Worm (Caenorhabditis elegans) whole organism, young adult: Measurements from ENCODE around the gene D2023.3.

Experiments used
- B0035.1 ChIP-seq: sonication (generic microtip); optimal IDR thresholded peaks from 2 replicates; lab custom pipeline; 2016; ENCODE audit warnings: missing genetic modification characterization, mild to moderate bottlenecking, missing compliant biosample characterization, missing genotype, missing genetic modification reagents
- D2030.7 ChIP-seq: fragments of 200-800 bp; sonication (Bioruptor generic); IDR thresholded peaks from 2 replicates; pipeline ENCODE4 v1.3.6; 2022; ENCODE audit warnings: missing genetic modification reagents, missing genetic modification characterization, missing compliant biosample characterization
- F23B12.7 ChIP-seq: sonication (generic microtip); optimal IDR thresholded peaks from 2 replicates; lab custom pipeline; 2017; ENCODE audit warnings: missing genetic modification characterization, mild to moderate bottlenecking, missing compliant biosample characterization, antibody characterized with exemption, moderate library complexity; ENCODE audit not compliant: insufficient read depth
- F49E8.2 ChIP-seq: sonication (generic microtip); optimal IDR thresholded peaks from 3 replicates; lab custom pipeline; 2017; ENCODE audit warnings: missing genetic modification characterization, mild to moderate bottlenecking, missing compliant biosample characterization, antibody characterized with exemption, moderate library complexity; ENCODE audit not compliant: insufficient read depth
- F52B5.7 ChIP-seq: sonication (generic microtip); optimal IDR thresholded peaks from 2 replicates; lab custom pipeline; 2016; ENCODE audit warnings: mild to moderate bottlenecking, missing genetic modification characterization, missing compliant biosample characterization
- F57A8.1 ChIP-seq: fragments of 200-800 bp; sonication (Bioruptor generic); optimal IDR thresholded peaks from 2 replicates; lab custom pipeline; 2018; ENCODE audit warnings: mild to moderate bottlenecking, missing genetic modification characterization, moderate library complexity, missing compliant biosample characterization
- T07F8.4 ChIP-seq: sonication (generic microtip); optimal IDR thresholded peaks from 2 replicates; lab custom pipeline; 2016; ENCODE audit warnings: mild to moderate bottlenecking, missing genetic modification characterization, moderate library complexity, missing compliant biosample characterization
- Y53F4B.3 ChIP-seq: fragments of 200-800 bp; sonication (Bioruptor generic); IDR thresholded peaks from 2 replicates; pipeline ENCODE4 v1.3.6; 2022; ENCODE audit warnings: missing genetic modification reagents, missing genetic modification characterization, missing compliant biosample characterization
- Y53G8AR.9 ChIP-seq: fragments of 200-800 bp; sonication (Bioruptor generic); conservative IDR thresholded peaks from 2 replicates; pipeline ENCODE4 v1.3.6; 2022; ENCODE audit warnings: missing genetic modification reagents, missing genetic modification characterization, missing compliant biosample characterization
- Y67H2A.10 ChIP-seq: fragments of 200-800 bp; sonication (Bioruptor generic); conservative IDR thresholded peaks from 2 replicates; pipeline ENCODE4 v1.3.6; 2022; ENCODE audit warnings: missing genetic modification reagents, missing genetic modification characterization, missing compliant biosample characterization
- Y79H2A.3 ChIP-seq: fragments of 200-800 bp; sonication (Bioruptor generic); conservative IDR thresholded peaks from 2 replicates; pipeline ENCODE4 v1.3.6; 2022; ENCODE audit warnings: missing genetic modification reagents, missing genetic modification characterization, missing compliant biosample characterization
- ZK185.1 ChIP-seq: sonication (generic microtip); optimal IDR thresholded peaks from 2 replicates; lab custom pipeline; 2016; ENCODE audit warnings: mild to moderate bottlenecking, missing genetic modification characterization, missing compliant biosample characterization; ENCODE audit not compliant: poor library complexity, severe bottlenecking
- ama-1 ChIP-seq, 3 experiments: fragments of 150-350 bp in 1 of 3; sonication (generic microtip) in 2 of 3; optimal IDR thresholded peaks; 2 replicates each; lab custom pipeline; 2014 to 2018; ENCODE audit warnings: missing biosample characterization in 2 of 3, missing genetic modification characterization in 2 of 3, missing genetic modification reagents in 2 of 3
- aptf-2 ChIP-seq: fragments of 200-800 bp; sonication (Bioruptor generic); conservative IDR thresholded peaks from 2 replicates; pipeline ENCODE4 v1.3.6; 2022; ENCODE audit warnings: missing genetic modification reagents, missing genetic modification characterization, missing compliant biosample characterization
- aptf-3 ChIP-seq: fragments of 200-800 bp; sonication (Bioruptor generic); IDR thresholded peaks from 2 replicates; pipeline ENCODE4 v1.3.6; 2022; ENCODE audit warnings: missing genetic modification characterization, missing compliant biosample characterization
- atf-7 ChIP-seq: sonication (generic microtip); optimal IDR thresholded peaks from 2 replicates; lab custom pipeline; 2017; ENCODE audit warnings: mild to moderate bottlenecking, missing genetic modification characterization, missing compliant biosample characterization
- athp-1 ChIP-seq: sonication (generic microtip); optimal IDR thresholded peaks from 2 replicates; lab custom pipeline; 2017; ENCODE audit warnings: mild to moderate bottlenecking, missing genetic modification characterization, missing compliant biosample characterization
- attf-5 ChIP-seq: fragments of 200-800 bp; sonication (Bioruptor generic); optimal IDR thresholded peaks from 2 replicates; lab custom pipeline; 2018; ENCODE audit warnings: mild to moderate bottlenecking, missing genetic modification characterization, missing compliant biosample characterization
- attf-6 ChIP-seq: fragments of 200-800 bp; sonication (Bioruptor generic); IDR thresholded peaks from 2 replicates; pipeline ENCODE4 v1.3.6; 2022; ENCODE audit warnings: missing genetic modification reagents, missing genetic modification characterization, missing compliant biosample characterization
- bed-1 ChIP-seq: fragments of 200-800 bp; sonication (Bioruptor generic); IDR thresholded peaks from 2 replicates; pipeline ENCODE4 v1.3.6; 2022; ENCODE audit warnings: missing genetic modification reagents, missing genetic modification characterization, missing compliant biosample characterization
- ceh-40 ChIP-seq: fragments of 200-800 bp; sonication (Bioruptor generic); IDR thresholded peaks from 2 replicates; pipeline ENCODE4 v1.3.6; 2022; ENCODE audit warnings: missing genetic modification characterization, missing compliant biosample characterization
- ceh-58 ChIP-seq: fragments of 200-800 bp; sonication (Bioruptor generic); IDR thresholded peaks from 2 replicates; pipeline ENCODE4 v1.3.6; 2022; ENCODE audit warnings: missing genetic modification characterization, missing compliant biosample characterization
- die-1 ChIP-seq: sonication (generic microtip); optimal IDR thresholded peaks from 2 replicates; lab custom pipeline; 2016; ENCODE audit warnings: missing genotype, mild to moderate bottlenecking, missing genetic modification characterization, missing compliant biosample characterization
- dox-1 ChIP-seq: fragments of 200-800 bp; sonication (Bioruptor generic); IDR thresholded peaks from 2 replicates; pipeline ENCODE4 v1.3.6; 2022; ENCODE audit warnings: missing genetic modification reagents, missing genetic modification characterization, missing compliant biosample characterization
- efl-1 ChIP-seq: fragments of 150-350 bp; optimal IDR thresholded peaks from 2 replicates; lab custom pipeline; 2014; ENCODE audit warnings: missing biosample characterization, missing genetic modification reagents, missing genetic modification characterization
- ets-4 ChIP-seq: fragments of 200-800 bp; sonication (Bioruptor generic); optimal IDR thresholded peaks from 2 replicates; lab custom pipeline; 2018; ENCODE audit warnings: mild to moderate bottlenecking, missing genetic modification characterization, missing compliant biosample characterization
- fkh-3 ChIP-seq: sonication (generic microtip); optimal IDR thresholded peaks from 2 replicates; lab custom pipeline; 2016; ENCODE audit warnings: mild to moderate bottlenecking, missing genetic modification characterization, missing compliant biosample characterization
- hlh-12 ChIP-seq: sonication (generic microtip); optimal IDR thresholded peaks from 2 replicates; lab custom pipeline; 2016; ENCODE audit warnings: missing genetic modification characterization, missing compliant biosample characterization
- hmg-20 ChIP-seq: fragments of 200-800 bp; sonication (Bioruptor generic); IDR thresholded peaks from 2 replicates; pipeline ENCODE4 v1.3.6; 2022; ENCODE audit warnings: missing genetic modification reagents, missing genetic modification characterization, missing compliant biosample characterization
- hsf-1 ChIP-seq: fragments of 200-800 bp; sonication (Bioruptor generic); IDR thresholded peaks from 2 replicates; pipeline ENCODE4 v1.3.6; 2022; ENCODE audit warnings: missing genetic modification reagents, missing genetic modification characterization, missing compliant biosample characterization
- let-607 ChIP-seq, 2 experiments: fragments of 200-800 bp in 1 of 2; sonication (Bioruptor generic) in 1 of 2; sonication (generic microtip) in 1 of 2; optimal IDR thresholded peaks; 2 replicates each; lab custom pipeline; 2016 to 2018; ENCODE audit warnings: mild to moderate bottlenecking in 2 of 2, missing compliant biosample characterization in 2 of 2, missing genetic modification characterization in 2 of 2, moderate library complexity in 2 of 2, missing genotype in 1 of 2
- lin-26 ChIP-seq: fragments of 200-800 bp; sonication (Bioruptor generic); IDR thresholded peaks from 2 replicates; pipeline ENCODE4 v1.3.6; 2022; ENCODE audit warnings: missing genetic modification reagents, missing genetic modification characterization, missing compliant biosample characterization
- lin-54 ChIP-seq: fragments of 200-800 bp; sonication (Bioruptor generic); optimal IDR thresholded peaks from 2 replicates; lab custom pipeline; 2018; ENCODE audit warnings: mild to moderate bottlenecking, missing genetic modification characterization, missing compliant biosample characterization
- lsy-27 ChIP-seq: sonication (generic microtip); optimal IDR thresholded peaks from 2 replicates; lab custom pipeline; 2017; ENCODE audit warnings: missing genetic modification characterization, mild to moderate bottlenecking, missing compliant biosample characterization, antibody characterized with exemption, missing genotype, borderline replicate concordance; ENCODE audit not compliant: insufficient read depth
- mel-28 ChIP-seq: sonication (generic microtip); optimal IDR thresholded peaks from 2 replicates; lab custom pipeline; 2016; ENCODE audit warnings: borderline replicate concordance, mild to moderate bottlenecking, missing genetic modification characterization, missing compliant biosample characterization
- nhr-80 ChIP-seq: sonication (generic microtip); optimal IDR thresholded peaks from 2 replicates; lab custom pipeline; 2016; ENCODE audit warnings: missing genetic modification characterization, missing compliant biosample characterization
- nhr-90 ChIP-seq: sonication (generic microtip); optimal IDR thresholded peaks from 2 replicates; lab custom pipeline; 2016; ENCODE audit warnings: missing genotype, mild to moderate bottlenecking, missing genetic modification characterization, missing compliant biosample characterization
- pha-4 ChIP-seq: fragments of 150-350 bp; sonication (generic microtip); optimal IDR thresholded peaks from 2 replicates; lab custom pipeline; 2014; ENCODE audit warnings: missing biosample characterization, missing genetic modification reagents, missing genetic modification characterization
- rec-8 ChIP-seq, 2 experiments: sonication (generic microtip); optimal IDR thresholded peaks; 2 replicates each; lab custom pipeline; 2016; ENCODE audit warnings: mild to moderate bottlenecking in 2 of 2, missing genetic modification characterization in 2 of 2, missing genetic modification reagents in 2 of 2, missing genotype in 2 of 2, missing biosample characterization in 1 of 2, missing compliant biosample characterization in 1 of 2, moderate library complexity in 1 of 2
- rpc-1 ChIP-seq, 2 experiments: fragments of 150-350 bp in 1 of 2; sonication (generic microtip) in 1 of 2; optimal IDR thresholded peaks; 2 replicates each; lab custom pipeline; 2014 to 2018; ENCODE audit warnings: missing biosample characterization in 1 of 2, missing genetic modification characterization in 1 of 2, missing genetic modification reagents in 1 of 2, missing genotype in 1 of 2
- snpc-3.4 ChIP-seq: sonication (generic microtip); optimal IDR thresholded peaks from 2 replicates; lab custom pipeline; 2017; ENCODE audit warnings: missing genetic modification characterization, mild to moderate bottlenecking, missing compliant biosample characterization, antibody characterized with exemption, moderate library complexity, missing genotype, missing genetic modification reagents
- somi-1 ChIP-seq: fragments of 200-800 bp; sonication (Bioruptor generic); optimal IDR thresholded peaks from 2 replicates; lab custom pipeline; 2018; ENCODE audit warnings: mild to moderate bottlenecking, missing genetic modification characterization, missing compliant biosample characterization
- tbp1 ChIP-seq: fragments of 200-800 bp; sonication (Bioruptor generic); optimal IDR thresholded peaks from 2 replicates; lab custom pipeline; 2018; ENCODE audit warnings: mild to moderate bottlenecking, missing genetic modification characterization, missing compliant biosample characterization
- unc-62 ChIP-seq: fragments of 150-350 bp; optimal IDR thresholded peaks from 2 replicates; lab custom pipeline; 2014; ENCODE audit warnings: missing biosample characterization, missing genetic modification reagents, missing genetic modification characterization
- zim-3 ChIP-seq: sonication (generic microtip); optimal IDR thresholded peaks from 2 replicates; lab custom pipeline; 2017; ENCODE audit warnings: mild to moderate bottlenecking, missing genetic modification characterization, moderate library complexity, missing compliant biosample characterization
- ztf-22 ChIP-seq: fragments of 200-800 bp; sonication (Bioruptor generic); optimal IDR thresholded peaks from 2 replicates; lab custom pipeline; 2018; ENCODE audit warnings: mild to moderate bottlenecking, missing genetic modification characterization, moderate library complexity, missing compliant biosample characterization
- ztf-28 ChIP-seq: fragments of 200-800 bp; sonication (Bioruptor generic); IDR thresholded peaks from 2 replicates; pipeline ENCODE4 v1.3.6; 2022; ENCODE audit warnings: missing genetic modification reagents, missing genetic modification characterization, missing compliant biosample characterization

The D2023.3 gene

ce11 chrV:11822461-11822939 is 10.7 kb upstream of the D2023.3 start, which contains the start of gene pyc-1 (continued):
- TF ChIP-seq hmg-20 (GFP tag; lab: Robert Waterston, UW) (no peak), lin-54 (GFP tag; lab: Kevin White, UChicago) (no peak), unc-62 (no peak), F49E8.2 (tag; lab: Kevin White, UChicago) (no peak), zim-3 (tag; lab: Kevin White, UChicago) (no peak), hlh-12 (no peak), let-607 (tag; optimal IDR thresholded peaks at IDR 0.05; lab: Kevin White, UChicago) (no peak), Y53G8AR.9 (GFP tag; lab: Robert Waterston, UW) (no peak), hsf-1 (GFP tag; lab: Robert Waterston, UW) (0 out of 2 replicates have a peak, but pooled peaks have one; percentile 4), athp-1 (no peak), snpc-3.4 (tag; lab: Kevin White, UChicago) (no peak), pha-4 (peak; percentile 55), ZK185.1 (no peak), dox-1 (GFP tag; lab: Robert Waterston, UW) (no peak), rec-8 (tag; optimal IDR thresholded peaks at IDR 0.05; lab: Kevin White, UChicago) (no peak), attf-6 (no peak), nhr-90 (no peak), Y79H2A.3 (GFP tag; lab: Robert Waterston, UW) (no peak), aptf-2 (GFP tag; lab: Robert Waterston, UW) (no peak), D2030.7 (GFP tag; lab: Robert Waterston, UW) (no peak), nhr-80 (tag; lab: Kevin White, UChicago) (peak; percentile 32), rpc-1 (optimal IDR thresholded peaks at IDR 0.05; lab: Kevin White, UChicago) (no peak), rpc-1 (tag; optimal IDR thresholded peaks at IDR 0.05; lab: Kevin White, UChicago) (no peak), bed-1 (GFP tag; lab: Robert Waterston, UW) (no peak), ets-4 (peak; percentile 8), F57A8.1 (GFP tag; lab: Kevin White, UChicago) (no peak), ztf-22 (GFP tag; lab: Kevin White, UChicago) (no peak), atf-7 (no peak), mel-28 (tag; lab: Kevin White, UChicago) (no peak), somi-1 (GFP tag; lab: Kevin White, UChicago) (peak; percentile 6), F52B5.7 (tag; lab: Kevin White, UChicago) (no peak), ama-1 (optimal IDR thresholded peaks at IDR 0.05; lab: Kevin White, UChicago) (peak; percentile 7), ama-1 (GFP tag; optimal IDR thresholded peaks at IDR 0.05; lab: Kevin White, UChicago) (no peak), fkh-3 (tag; lab: Kevin White, UChicago) (no peak), tbp1 (GFP tag; lab: Kevin White, UChicago) (peak; percentile 16), die-1 (no peak), lsy-27 (tag; lab: Kevin White, UChicago) (no peak), ztf-28 (GFP tag; lab: Robert Waterston, UW) (no peak), lin-26 (GFP tag; lab: Robert Waterston, UW) (0 out of 2 replicates have a peak, but pooled peaks have one; percentile 34), F23B12.7 (tag; lab: Kevin White, UChicago) (peak; percentile 24), ceh-40 (GFP tag; lab: Robert Waterston, UW) (no peak), Y53F4B.3 (GFP tag; lab: Robert Waterston, UW) (no peak), aptf-3 (GFP tag; lab: Robert Waterston, UW) (no peak), T07F8.4 (no peak), attf-5 (GFP tag; lab: Kevin White, UChicago) (peak; percentile 42), Y67H2A.10 (GFP tag; lab: Robert Waterston, UW) (no peak), efl-1 (GFP tag; lab: Kevin White, UChicago) (no peak), ceh-58 (GFP tag; lab: Robert Waterston, UW) (no peak), B0035.1 (tag; lab: Kevin White, UChicago) (no peak)
- TF ChIP-seq, all 124 proteins: peak for 13
